Worm (Caenorhabditis elegans): ENCODE results near the gene spp-21.

The spp-21 gene

ce11 chrX:11489830-11490229 lies at the start of gene spp-21:
spp-21 (plus strand) TSS chrX:11490130.
- no peak for TF ChIP-seq ceh-82 (tag; optimal IDR thresholded peaks at IDR 0.05)
- no peak for TF ChIP-seq nhr-77 (tag; optimal IDR thresholded peaks at IDR 0.05)
- no peak for TF ChIP-seq lin-13 (GFP tag; optimal IDR thresholded peaks at IDR 0.05)
- TF ChIP-seq fkh-10 (GFP tag; optimal IDR thresholded peaks at IDR 0.05): no peak
- TF ChIP-seq swsn-7 (tag; optimal IDR thresholded peaks at IDR 0.05): no peak
- TF ChIP-seq C34B4.2 (tag; optimal IDR thresholded peaks at IDR 0.05): no peak
- no peak for TF ChIP-seq unc-62 (GFP tag; optimal IDR thresholded peaks at IDR 0.05)
- TF ChIP-seq zag-1 (tag; optimal IDR thresholded peaks at IDR 0.05): no peak
- TF ChIP-seq lin-39 (tag; optimal IDR thresholded peaks at IDR 0.05): no peak
- no peak for TF ChIP-seq elt-3 (tag; optimal IDR thresholded peaks at IDR 0.05)
- TF ChIP-seq mep-1 (tag; optimal IDR thresholded peaks at IDR 0.05): no peak
- TF ChIP-seq sox-4 (tag; optimal IDR thresholded peaks at IDR 0.05): no peak
- no peak for TF ChIP-seq nhr-85 (tag)

- TF ChIP-seq pax-3 (tag; optimal IDR thresholded peaks at IDR 0.05) (no peak), unc-62 (GFP tag; optimal IDR thresholded peaks at IDR 0.05) (no peak), nhr-85 (tag) (no peak), ceh-63 (GFP tag; optimal IDR thresholded peaks at IDR 0.05) (no peak), sup-37 (GFP tag; optimal IDR thresholded peaks at IDR 0.05) (no peak), F16B12.6 (tag; optimal IDR thresholded peaks at IDR 0.05) (no peak), fkh-8 (tag; optimal IDR thresholded peaks at IDR 0.05) (no peak), efl-3 (GFP tag; optimal IDR thresholded peaks at IDR 0.05) (no peak), dpl-1 (GFP tag; optimal IDR thresholded peaks at IDR 0.05) (no peak), ces-1 (GFP tag; optimal IDR thresholded peaks at IDR 0.05) (no peak), elt-2 (tag; optimal IDR thresholded peaks at IDR 0.05) (no peak), ztf-11 (tag; optimal IDR thresholded peaks at IDR 0.05) (no peak), vab-15 (tag; optimal IDR thresholded peaks at IDR 0.05) (no peak), egl-27 (tag; optimal IDR thresholded peaks at IDR 0.05) (no peak), jun-1 (tag; optimal IDR thresholded peaks at IDR 0.05) (no peak), tlp-1 (tag; optimal IDR thresholded peaks at IDR 0.05) (no peak)
Observed at ce11 chrX:11446535-11446934, 43.4 kb upstream of the spp-21 start, which contains the start of gene igeg-2. igeg-2 (minus strand) TSS chrX:11446635.

ce11 chrX:11447695-11448094 lies 42.2 kb upstream of the spp-21 start:
- TF ChIP-seq lin-14 (GFP tag; optimal IDR thresholded peaks at IDR 0.05) (peak; percentile 16), vab-15 (tag; optimal IDR thresholded peaks at IDR 0.05) (no peak), nhr-71 (tag; optimal IDR thresholded peaks at IDR 0.05) (peak; percentile 4), elt-2 (tag; optimal IDR thresholded peaks at IDR 0.05) (peak; percentile 93)

ce11 chrX:11450261-11450660 lies 39.7 kb upstream of the spp-21 start:
- TF ChIP-seq egl-13 (tag; optimal IDR thresholded peaks at IDR 0.05) (no peak), elt-3 (tag; optimal IDR thresholded peaks at IDR 0.05) (peak in 3 of 6 experiments; percentile 1 to 28 (median 17)), blmp-1 (tag; optimal IDR thresholded peaks at IDR 0.05) (peak; percentile 32), nhr-20 (tag; optimal IDR thresholded peaks at IDR 0.05) (peak; percentile 6), lin-14 (GFP tag; optimal IDR thresholded peaks at IDR 0.05) (peak; percentile 30)

ce11 chrX:11452316-11452715 lies 37.6 kb upstream of the spp-21 start:
- TF ChIP-seq ceh-63 (GFP tag; optimal IDR thresholded peaks at IDR 0.05): no peak
- TF ChIP-seq blmp-1 (tag; optimal IDR thresholded peaks at IDR 0.05): peak; percentile 11
- no peak for TF ChIP-seq mef-2 (tag; optimal IDR thresholded peaks at IDR 0.05)
- no peak for TF ChIP-seq aly-2 (tag; optimal IDR thresholded peaks at IDR 0.05)
- peak; percentile 41 for TF ChIP-seq lin-14 (GFP tag; optimal IDR thresholded peaks at IDR 0.05)
- peak; percentile 69 for TF ChIP-seq nhr-85 (tag)
